Fruit fly (Drosophila melanogaster) whole organism, embryonic: ENCODE results near the gene CG11741.

Source experiments
- ATbp ChIP-seq: fragments of 200-800 bp; sonication (Bioruptor generic); optimal IDR thresholded peaks from 2 replicates; lab custom pipeline; 2017; ENCODE audit warnings: missing biosample characterization, mild to moderate bottlenecking, missing genetic modification characterization, missing genetic modification reagents
- Aef1 ChIP-seq: fragments of 200-800 bp; sonication (Bioruptor generic); IDR thresholded peaks from 3 replicates; pipeline ENCODE4 v1.3.6; 2022; ENCODE audit warnings: missing biosample characterization, missing genetic modification characterization
- Blimp-1 ChIP-seq: fragments of 200-800 bp; sonication (Bioruptor generic); optimal IDR thresholded peaks from 3 replicates; lab custom pipeline; 2018; ENCODE audit warnings: missing biosample characterization, missing genetic modification characterization, mild to moderate bottlenecking, moderate library complexity, missing genetic modification reagents
- Bteb2 ChIP-seq: fragments of 200-800 bp; sonication (Bioruptor generic); optimal IDR thresholded peaks from 2 replicates; lab custom pipeline; 2016; ENCODE audit warnings: missing biosample characterization, missing genetic modification characterization
- CG10209 ChIP-seq: fragments of 200-800 bp; sonication (Bioruptor generic); optimal IDR thresholded peaks from 3 replicates; lab custom pipeline; 2017; ENCODE audit warnings: missing biosample characterization, mild to moderate bottlenecking, missing genetic modification characterization, missing genetic modification reagents
- CG10543 ChIP-seq: fragments of 200-800 bp; sonication (Bioruptor generic); optimal IDR thresholded peaks from 3 replicates; lab custom pipeline; 2017; ENCODE audit warnings: missing biosample characterization, mild to moderate bottlenecking, missing genetic modification characterization, moderate library complexity
- CG1233 ChIP-seq: fragments of 200-800 bp; sonication (Bioruptor generic); optimal IDR thresholded peaks from 4 replicates; lab custom pipeline; 2018; ENCODE audit warnings: missing biosample characterization, mild to moderate bottlenecking, missing genetic modification characterization
- CG12391 ChIP-seq: fragments of 200-800 bp; sonication (Bioruptor generic); optimal IDR thresholded peaks from 3 replicates; lab custom pipeline; 2018; ENCODE audit warnings: missing biosample characterization, mild to moderate bottlenecking, missing genetic modification characterization, moderate library complexity
- CG12659 ChIP-seq: fragments of 200-800 bp; sonication (Bioruptor generic); optimal IDR thresholded peaks from 3 replicates; lab custom pipeline; 2017; ENCODE audit warnings: mild to moderate bottlenecking, missing biosample characterization, missing genetic modification reagents, missing genetic modification characterization
- CG14014 ChIP-seq: fragments of 200-800 bp; sonication (Bioruptor generic); IDR thresholded peaks from 2 replicates; pipeline ENCODE4 v1.3.6; 2022; ENCODE audit warnings: missing biosample characterization, missing genetic modification characterization
- CG14050 ChIP-seq: fragments of 200-800 bp; sonication (Bioruptor generic); IDR thresholded peaks from 3 replicates; pipeline ENCODE4 v1.3.6; 2022; ENCODE audit warnings: missing biosample characterization, missing genetic modification characterization
- CG14710 ChIP-seq: fragments of 200-800 bp; sonication (Bioruptor generic); optimal IDR thresholded peaks from 3 replicates; lab custom pipeline; 2019; ENCODE audit warnings: missing biosample characterization, mild to moderate bottlenecking, missing genetic modification characterization, moderate library complexity
- CG2712 ChIP-seq: fragments of 200-800 bp; optimal IDR thresholded peaks from 3 replicates; lab custom pipeline; 2019; ENCODE audit warnings: missing biosample characterization, mild to moderate bottlenecking, missing genetic modification characterization, moderate library complexity
- CG30020 ChIP-seq: fragments of 200-800 bp; optimal IDR thresholded peaks from 2 replicates; lab custom pipeline; 2019; ENCODE audit warnings: missing biosample characterization, mild to moderate bottlenecking, missing genetic modification characterization, moderate library complexity
- CG3281 ChIP-seq: fragments of 200-800 bp; sonication (Bioruptor generic); optimal IDR thresholded peaks from 3 replicates; lab custom pipeline; 2017; ENCODE audit warnings: missing biosample characterization, mild to moderate bottlenecking, missing genetic modification characterization
- CG34224 ChIP-seq: fragments of 200-800 bp; sonication (Bioruptor generic); IDR thresholded peaks from 3 replicates; pipeline ENCODE4 v1.3.6; 2022; ENCODE audit warnings: missing biosample characterization, missing genetic modification characterization; ENCODE audit not compliant: partially characterized antibody
- CG34422 ChIP-seq: fragments of 200-800 bp; sonication (Bioruptor generic); IDR thresholded peaks from 3 replicates; pipeline ENCODE4 v1.3.6; 2022; ENCODE audit warnings: missing biosample characterization, missing genetic modification characterization
- CG4424 ChIP-seq: fragments of 200-800 bp; sonication (Bioruptor generic); optimal IDR thresholded peaks from 3 replicates; lab custom pipeline; 2016; ENCODE audit warnings: missing biosample characterization, missing genetic modification characterization
- CG4617 ChIP-seq: fragments of 200-800 bp; sonication (Bioruptor generic); optimal IDR thresholded peaks from 3 replicates; lab custom pipeline; 2016; ENCODE audit warnings: missing biosample characterization, missing genetic modification characterization, borderline replicate concordance
- CG4707 ChIP-seq: fragments of 200-800 bp; sonication (Bioruptor generic); optimal IDR thresholded peaks from 2 replicates; lab custom pipeline; 2018; ENCODE audit warnings: missing biosample characterization, mild to moderate bottlenecking, missing genetic modification characterization, moderate library complexity
- CG6689 ChIP-seq: fragments of 200-800 bp; sonication (Bioruptor generic); IDR thresholded peaks from 2 replicates; pipeline ENCODE4 v1.3.6; 2022; ENCODE audit warnings: missing biosample characterization, missing genetic modification characterization
- CG7745 ChIP-seq: fragments of 200-800 bp; sonication (Bioruptor generic); optimal IDR thresholded peaks from 2 replicates; lab custom pipeline; 2018; ENCODE audit warnings: missing biosample characterization, mild to moderate bottlenecking, missing genetic modification characterization, moderate library complexity
- CG9727 ChIP-seq: fragments of 200-800 bp; sonication (Bioruptor generic); optimal IDR thresholded peaks from 3 replicates; lab custom pipeline; 2017; ENCODE audit warnings: missing biosample characterization, mild to moderate bottlenecking, missing genetic modification characterization
- CG9817 ChIP-seq: fragments of 200-800 bp; sonication (Bioruptor generic); optimal IDR thresholded peaks from 2 replicates; lab custom pipeline; 2018; ENCODE audit warnings: missing biosample characterization, mild to moderate bottlenecking, missing genetic modification characterization, moderate library complexity
- CG9932 ChIP-seq: fragments of 200-800 bp; sonication (Bioruptor generic); IDR thresholded peaks from 2 replicates; pipeline ENCODE4 v1.3.6; 2022; ENCODE audit warnings: missing biosample characterization, missing genetic modification characterization
- CHES-1-like ChIP-seq: fragments of 200-800 bp; sonication (Bioruptor generic); optimal IDR thresholded peaks from 2 replicates; lab custom pipeline; 2016; ENCODE audit warnings: missing biosample characterization, missing genetic modification characterization
- D ChIP-seq, 2 experiments: fragments of 200-800 bp in 1 of 2; fragments of >200 bp in 1 of 2; sonication (Bioruptor generic) in 1 of 2; optimal IDR thresholded peaks; 2 replicates in 1 of 2; 3 replicates in 1 of 2; lab custom pipeline; 2017; ENCODE audit warnings: mild to moderate bottlenecking in 1 of 2, missing biosample characterization in 1 of 2, missing genetic modification characterization in 1 of 2, missing genetic modification reagents in 1 of 2
- Doc2 ChIP-seq: fragments of 200-800 bp; sonication (Bioruptor generic); IDR thresholded peaks from 2 replicates; pipeline ENCODE4 v1.3.6; 2022; ENCODE audit warnings: missing biosample characterization, missing genetic modification characterization
- HmgD ChIP-seq: fragments of 200-800 bp; sonication (Bioruptor generic); optimal IDR thresholded peaks from 3 replicates; lab custom pipeline; 2016; ENCODE audit warnings: missing biosample characterization, missing genetic modification characterization
- Kr ChIP-seq: fragments of 200-800 bp; sonication (Bioruptor generic); optimal IDR thresholded peaks from 2 replicates; lab custom pipeline; 2017; ENCODE audit warnings: missing biosample characterization, mild to moderate bottlenecking, missing genetic modification characterization
- Lhr ChIP-seq: fragments of 200-800 bp; sonication (Bioruptor generic); optimal IDR thresholded peaks from 3 replicates; lab custom pipeline; 2017; ENCODE audit warnings: mild to moderate bottlenecking, missing biosample characterization, missing genetic modification reagents, missing genetic modification characterization
- Nf-YA ChIP-seq: fragments of 200-800 bp; sonication (Bioruptor generic); IDR thresholded peaks from 2 replicates; pipeline ENCODE4 v1.3.6; 2022; ENCODE audit warnings: missing biosample characterization, missing genetic modification characterization
- Trl ChIP-seq, 3 experiments: fragments of >200 bp in 2 of 3; fragments of 200-800 bp in 1 of 3; sonication (Bioruptor generic) in 1 of 3; optimal IDR thresholded peaks; 2 replicates in 1 of 3; 3 replicates in 2 of 3; lab custom pipeline; 2016 to 2017; ENCODE audit warnings: missing biosample characterization in 1 of 3, missing genetic modification characterization in 1 of 3
- Xbp1 ChIP-seq: fragments of 200-800 bp; sonication (Bioruptor generic); optimal IDR thresholded peaks from 3 replicates; lab custom pipeline; 2016; ENCODE audit warnings: missing biosample characterization, mild to moderate bottlenecking, missing genetic modification characterization
- amos ChIP-seq: fragments of 200-800 bp; sonication (Bioruptor generic); IDR thresholded peaks from 2 replicates; pipeline ENCODE4 v1.3.6; 2022; ENCODE audit warnings: missing biosample characterization, missing genetic modification characterization; ENCODE audit not compliant: partially characterized antibody
- ci ChIP-seq: fragments of 200-800 bp; sonication (Bioruptor generic); IDR thresholded peaks from 3 replicates; pipeline ENCODE4 v1.3.6; 2022; ENCODE audit warnings: missing biosample characterization, missing genetic modification characterization
- dati ChIP-seq: fragments of 200-800 bp; sonication (Bioruptor generic); IDR thresholded peaks from 2 replicates; pipeline ENCODE4 v1.3.6; 2022; ENCODE audit warnings: missing biosample characterization, missing genetic modification characterization
- esg ChIP-seq: fragments of 200-800 bp; sonication (Bioruptor generic); conservative IDR thresholded peaks from 2 replicates; pipeline ENCODE4 v1.3.6; 2022; ENCODE audit warnings: missing biosample characterization, missing genetic modification characterization
- grau ChIP-seq: fragments of 200-800 bp; optimal IDR thresholded peaks from 3 replicates; lab custom pipeline; 2019; ENCODE audit warnings: missing biosample characterization, mild to moderate bottlenecking, missing genetic modification characterization, moderate library complexity
- jumu ChIP-seq: fragments of 200-800 bp; sonication (Bioruptor generic); optimal IDR thresholded peaks from 3 replicates; lab custom pipeline; 2016; ENCODE audit warnings: missing biosample characterization, missing genetic modification characterization
- mam ChIP-seq: fragments of 200-800 bp; sonication (Bioruptor generic); optimal IDR thresholded peaks from 3 replicates; lab custom pipeline; 2016; ENCODE audit warnings: missing biosample characterization, missing genetic modification characterization
- nmo ChIP-seq: fragments of 200-800 bp; sonication (Bioruptor generic); optimal IDR thresholded peaks from 2 replicates; lab custom pipeline; 2018; ENCODE audit warnings: missing biosample characterization, mild to moderate bottlenecking, missing genetic modification characterization, moderate library complexity
- sima ChIP-seq: fragments of 200-800 bp; sonication (Bioruptor generic); optimal IDR thresholded peaks from 2 replicates; lab custom pipeline; 2016; ENCODE audit warnings: missing biosample characterization, missing genetic modification characterization
- sob ChIP-seq: fragments of 200-800 bp; sonication (Bioruptor generic); IDR thresholded peaks from 2 replicates; pipeline ENCODE4 v1.3.6; 2022; ENCODE audit warnings: missing biosample characterization, missing genetic modification characterization
- sqz ChIP-seq: fragments of 200-800 bp; sonication (Bioruptor generic); optimal IDR thresholded peaks from 3 replicates; lab custom pipeline; 2018; ENCODE audit warnings: missing biosample characterization, mild to moderate bottlenecking, missing genetic modification characterization
- tin ChIP-seq: fragments of 200-800 bp; sonication (Bioruptor generic); optimal IDR thresholded peaks from 3 replicates; lab custom pipeline; 2016; ENCODE audit warnings: missing biosample characterization, missing genetic modification characterization
- tll ChIP-seq, 2 experiments: fragments of 200-800 bp in 1 of 2; fragments of >200 bp in 1 of 2; sonication (Bioruptor generic) in 1 of 2; optimal IDR thresholded peaks; 2 replicates each; lab custom pipeline; 2017 to 2019; ENCODE audit warnings: missing biosample characterization in 2 of 2, missing genetic modification characterization in 2 of 2, mild to moderate bottlenecking in 1 of 2, moderate library complexity in 1 of 2
- vvl ChIP-seq: fragments of 200-800 bp; sonication (Bioruptor generic); IDR thresholded peaks from 2 replicates; pipeline ENCODE4 v1.3.6; 2022; ENCODE audit warnings: missing biosample characterization, missing genetic modification characterization
- wor ChIP-seq: fragments of 200-800 bp; sonication (Bioruptor generic); IDR thresholded peaks from 2 replicates; pipeline ENCODE4 v1.3.6; 2022; ENCODE audit warnings: missing biosample characterization, missing genetic modification characterization
- yki ChIP-seq: fragments of >200 bp; optimal IDR thresholded peaks from 3 replicates; lab custom pipeline; 2018

CG11741 gene

dm6 chr3R:8563774-8564173 is 35.1 kb upstream of the CG11741 start, which contains the start of gene Cenp-C (continued):
- TF ChIP-seq dati (GFP tag; lab: Robert Waterston, UW) (no peak), yki (lab: Kevin White, UChicago) (no peak), CG2712 (tag; lab: Kevin White, UChicago) (peak; percentile 40), CHES-1-like (GFP tag; lab: Kevin White, UChicago) (peak; percentile 41), CG4617 (GFP tag; lab: Kevin White, UChicago) (peak; percentile 41), CG4424 (GFP tag; lab: Kevin White, UChicago) (peak; percentile 35), tll (GFP tag; optimal IDR thresholded peaks at IDR 0.05; lab: Kevin White, UChicago) (no peak), CG9817 (tag; lab: Kevin White, UChicago) (peak; percentile 21), vvl (0 out of 2 replicates have a peak, but pooled peaks have one; percentile 29), CG10543 (GFP tag; lab: Kevin White, UChicago) (no peak), CG9932 (GFP tag; lab: Robert Waterston, UW) (peak; percentile 51), Trl (optimal IDR thresholded peaks at IDR 0.05; lab: Kevin White, UChicago) (no peak), Trl (GFP tag; optimal IDR thresholded peaks at IDR 0.05; lab: Kevin White, UChicago) (peak; percentile 11), CG34422 (GFP tag; lab: Robert Waterston, UW) (no peak), Bteb2 (GFP tag; lab: Kevin White, UChicago) (peak; percentile 18), CG1233 (GFP tag; lab: Kevin White, UChicago) (no peak), Blimp-1 (GFP tag; lab: Kevin White, UChicago) (no peak), grau (no peak), nmo (GFP tag; lab: Kevin White, UChicago) (peak; percentile 68), sima (GFP tag; lab: Kevin White, UChicago) (no peak), mam (GFP tag; lab: Kevin White, UChicago) (peak; percentile 64), tin (GFP tag; lab: Kevin White, UChicago) (peak; percentile 33), sob (GFP tag; lab: Robert Waterston, UW) (no peak), CG6689 (GFP tag; lab: Robert Waterston, UW) (peak; percentile 33; the same call in 1 of the 2 replicates), amos (GFP tag; lab: Robert Waterston, UW) (no peak), CG30020 (tag; lab: Kevin White, UChicago) (peak; percentile 25), CG3281 (GFP tag; lab: Kevin White, UChicago) (no peak), CG4707 (GFP tag; lab: Kevin White, UChicago) (no peak), CG34224 (GFP tag; lab: Robert Waterston, UW) (no peak), Xbp1 (GFP tag; lab: Kevin White, UChicago) (peak; percentile 60), HmgD (GFP tag; lab: Kevin White, UChicago) (no peak), CG10209 (GFP tag; lab: Kevin White, UChicago) (no peak), Nf-YA (GFP tag; lab: Robert Waterston, UW) (no peak), Lhr (GFP tag; lab: Kevin White, UChicago) (peak; percentile 40), esg (GFP tag; lab: Robert Waterston, UW) (no peak), CG14014 (no peak), Kr (GFP tag; lab: Kevin White, UChicago) (no peak), sqz (GFP tag; lab: Kevin White, UChicago) (no peak), Doc2 (GFP tag; lab: Robert Waterston, UW) (no peak), jumu (GFP tag; lab: Kevin White, UChicago) (peak; percentile 73), ATbp (GFP tag; lab: Kevin White, UChicago) (no peak), CG12659 (GFP tag; lab: Kevin White, UChicago) (peak; percentile 69), wor (GFP tag; lab: Robert Waterston, UW) (no peak), CG7745 (tag; lab: Kevin White, UChicago) (no peak), CG14710 (tag; lab: Kevin White, UChicago) (peak; percentile 60), CG12391 (peak; percentile 39), CG14050 (GFP tag; lab: Robert Waterston, UW) (no peak), Aef1 (GFP tag; lab: Robert Waterston, UW) (no peak; the same call in 2 of the 3 replicates), ci (GFP tag; lab: Robert Waterston, UW) (no peak), D (optimal IDR thresholded peaks at IDR 0.05; lab: Kevin White, UChicago) (no peak), D (GFP tag; optimal IDR thresholded peaks at IDR 0.05; lab: Kevin White, UChicago) (no peak), CG9727 (GFP tag; lab: Kevin White, UChicago) (no peak)
